Worm (Caenorhabditis elegans): ENCODE measurements around the gene K05B2.2.

ce11 chrX:4929657-4930056 is 23.8 kb downstream of the K05B2.2 start, which contains the start of gene mct-4:
- TF ChIP-seq him-1 (tag; optimal IDR thresholded peaks at IDR 0.05) (no peak), W03F9.2 (tag; optimal IDR thresholded peaks at IDR 0.05) (no peak)
